Fruit fly (Drosophila melanogaster) S2 (cell line): ENCODE measurements around the gene Gr64c.

Source experiments
- CG8478 ChIP-seq: fragments of >200 bp; optimal IDR thresholded peaks from 2 replicates; lab custom pipeline; 2018
- CTCF ChIP-seq, 2 experiments: fragments of >200 bp; optimal IDR thresholded peaks; 2 replicates each; lab custom pipeline; 2018

Gr64c gene

dm6 chr3L:4069069-4069468 is 40.7 kb downstream of the Gr64c start, which contains the start of gene CG32259:
TSS of gene CG32259 (plus strand) at chr3L:4069369.
- TF ChIP-seq CG8478 (no peak), CTCF (optimal IDR thresholded peaks at IDR 0.05; lab: Kevin White, UChicago) (no peak)

- TF ChIP-seq CTCF (optimal IDR thresholded peaks at IDR 0.05; lab: Kevin White, UChicago) (no peak), CG8478 (no peak)
These were observed 42.0 kb downstream of the Gr64c start for dm6 chr3L:4070221-4070995.

dm6 chr3L:4070996-4071379 is 42.6 kb downstream of the Gr64c start:
- TF ChIP-seq CTCF (optimal IDR thresholded peaks at IDR 0.05; lab: Kevin White, UChicago) (no peak), CG8478 (no peak)

- TF ChIP-seq CTCF (optimal IDR thresholded peaks at IDR 0.05; lab: Kevin White, UChicago) (no peak), CG8478 (no peak)
These were observed 43.2 kb downstream of the Gr64c start, which contains the start of gene wit for dm6 chr3L:4071561-4072049. TSS of gene wit (minus strand) at chr3L:4071717.

- TF ChIP-seq CG8478 (no peak), CTCF (optimal IDR thresholded peaks at IDR 0.05; lab: Kevin White, UChicago) (peak; percentile 74 to 76)
These were observed 44.3 kb downstream of the Gr64c start for dm6 chr3L:4072717-4073116.

- TF ChIP-seq CTCF (optimal IDR thresholded peaks at IDR 0.05; lab: Kevin White, UChicago) (no peak), CG8478 (no peak)
These were observed 45.4 kb downstream of the Gr64c start, which contains the start of gene Faa for dm6 chr3L:4073755-4074154. TSS of gene Faa (minus strand) at chr3L:4073954.

dm6 chr3L:4076907-4077306 is 48.5 kb downstream of the Gr64c start:
- TF ChIP-seq CTCF (optimal IDR thresholded peaks at IDR 0.05; lab: Kevin White, UChicago) (no peak), CG8478 (no peak)

dm6 chr3L:4080278-4080677 is 51.9 kb downstream of the Gr64c start:
- TF ChIP-seq CG8478 (no peak), CTCF (optimal IDR thresholded peaks at IDR 0.05; lab: Kevin White, UChicago) (no peak)

- no peak for TF ChIP-seq CG8478
- no peak for TF ChIP-seq CTCF (optimal IDR thresholded peaks at IDR 0.05; lab: Kevin White, UChicago)
These were observed 52.8 kb downstream of the Gr64c start for dm6 chr3L:4081243-4081642.
